Fruit fly (Drosophila melanogaster) whole organism, adult: ENCODE results near the gene nero.

Experiments
- CG11617 ChIP-seq: fragments of 200-800 bp; sonication (Bioruptor generic); optimal IDR thresholded peaks from 2 replicates; lab custom pipeline; 2017; ENCODE audit warnings: mild to moderate bottlenecking, missing biosample characterization, missing genetic modification reagents, missing genetic modification characterization
- CG12768 ChIP-seq: fragments of 200-800 bp; sonication (Bioruptor generic); optimal IDR thresholded peaks from 2 replicates; lab custom pipeline; 2017; ENCODE audit warnings: missing biosample characterization, missing genetic modification characterization, mild to moderate bottlenecking, moderate library complexity, missing genetic modification reagents
- CG7045 ChIP-seq: fragments of 200-800 bp; sonication (Bioruptor generic); optimal IDR thresholded peaks from 2 replicates; lab custom pipeline; 2017; ENCODE audit warnings: missing biosample characterization, mild to moderate bottlenecking, missing genetic modification characterization
- Clk ChIP-seq: fragments of 200-800 bp; sonication (Bioruptor generic); optimal IDR thresholded peaks from 2 replicates; lab custom pipeline; 2017; ENCODE audit warnings: missing biosample characterization, missing genetic modification characterization
- Crg-1 ChIP-seq: fragments of 200-800 bp; sonication (Bioruptor generic); optimal IDR thresholded peaks from 2 replicates; lab custom pipeline; 2016; ENCODE audit warnings: missing biosample characterization, missing genetic modification characterization
- Hr96 ChIP-seq: fragments of 200-800 bp; sonication (Bioruptor generic); optimal IDR thresholded peaks from 2 replicates; lab custom pipeline; 2016; ENCODE audit warnings: missing biosample characterization, missing genetic modification characterization
- cnc ChIP-seq, 2 experiments: fragments of >200 bp; optimal IDR thresholded peaks; 2 replicates each; lab custom pipeline; 2017
- ovo ChIP-seq: fragments of 200-800 bp; sonication (Bioruptor generic); optimal IDR thresholded peaks from 2 replicates; lab custom pipeline; 2016; ENCODE audit warnings: missing biosample characterization, missing genetic modification characterization
- tj ChIP-seq: fragments of 200-800 bp; sonication (Bioruptor generic); optimal IDR thresholded peaks from 3 replicates; lab custom pipeline; 2017; ENCODE audit warnings: missing biosample characterization, mild to moderate bottlenecking, missing genetic modification characterization, moderate library complexity
- toe ChIP-seq: fragments of 200-800 bp; sonication (Bioruptor generic); optimal IDR thresholded peaks from 2 replicates; lab custom pipeline; 2016; ENCODE audit warnings: missing biosample characterization, missing genetic modification characterization

- no peak for TF ChIP-seq CG7045 (GFP tag; lab: Kevin White, UChicago)
- TF ChIP-seq Hr96 (GFP tag; lab: Kevin White, UChicago): no peak
- no peak for TF ChIP-seq cnc (optimal IDR thresholded peaks at IDR 0.05; lab: Kevin White, UChicago)
- no peak for TF ChIP-seq Crg-1 (GFP tag; lab: Kevin White, UChicago)
- no peak for TF ChIP-seq CG11617 (GFP tag; lab: Kevin White, UChicago)
- no peak for TF ChIP-seq tj
- no peak for TF ChIP-seq Clk (GFP tag; lab: Kevin White, UChicago)
- TF ChIP-seq ovo (GFP tag; lab: Kevin White, UChicago): no peak
- no peak for TF ChIP-seq CG12768
- TF ChIP-seq toe: no peak
Observed at dm6 chr3R:31767528-31767927, 20.2 kb upstream of the nero start.
